Fruit fly (Drosophila melanogaster) whole organism, prepupa: ENCODE measurements around the gene CG31156.

ENCODE experiments used
- Blimp-1 ChIP-seq: fragments of 200-800 bp; sonication (Bioruptor generic); optimal IDR thresholded peaks from 3 replicates; lab custom pipeline; 2017; ENCODE audit warnings: missing biosample characterization, missing genetic modification characterization, mild to moderate bottlenecking, moderate library complexity, missing genetic modification reagents
- CG10631 ChIP-seq: fragments of 200-800 bp; sonication (Bioruptor generic); optimal IDR thresholded peaks from 2 replicates; lab custom pipeline; 2016; ENCODE audit warnings: missing biosample characterization, missing genetic modification characterization
- CG15336 ChIP-seq: fragments of 200-800 bp; sonication (Bioruptor generic); IDR thresholded peaks from 2 replicates; pipeline ENCODE4 v1.3.6; 2022; ENCODE audit warnings: missing biosample characterization, missing genetic modification characterization
- CG16779 ChIP-seq: fragments of 200-800 bp; sonication (Bioruptor generic); optimal IDR thresholded peaks from 3 replicates; lab custom pipeline; 2017; ENCODE audit warnings: missing biosample characterization, mild to moderate bottlenecking, missing genetic modification characterization
- CG31627 ChIP-seq: fragments of 200-800 bp; sonication (Bioruptor generic); optimal IDR thresholded peaks from 3 replicates; lab custom pipeline; 2016; ENCODE audit warnings: missing biosample characterization, missing genetic modification characterization
- CG32006 ChIP-seq: fragments of 200-800 bp; sonication (Bioruptor generic); optimal IDR thresholded peaks from 3 replicates; lab custom pipeline; 2017; ENCODE audit warnings: missing biosample characterization, mild to moderate bottlenecking, missing genetic modification characterization
- CG3919 ChIP-seq: fragments of 200-800 bp; sonication (Bioruptor generic); optimal IDR thresholded peaks from 3 replicates; lab custom pipeline; 2016; ENCODE audit warnings: missing biosample characterization, missing genetic modification characterization
- CG4318 ChIP-seq: fragments of 200-800 bp; sonication (Bioruptor generic); optimal IDR thresholded peaks from 3 replicates; lab custom pipeline; 2017; ENCODE audit warnings: missing biosample characterization, mild to moderate bottlenecking, missing genetic modification characterization
- CG6163 ChIP-seq: fragments of 200-800 bp; sonication (Bioruptor generic); IDR thresholded peaks from 3 replicates; pipeline ENCODE4 v1.3.6; 2022; ENCODE audit warnings: missing biosample characterization, missing genetic modification characterization
- CG6276 ChIP-seq: fragments of 200-800 bp; sonication (Bioruptor generic); optimal IDR thresholded peaks from 2 replicates; lab custom pipeline; 2017; ENCODE audit warnings: missing biosample characterization, mild to moderate bottlenecking, missing genetic modification characterization
- CG6792 ChIP-seq: fragments of 200-800 bp; sonication (Bioruptor generic); optimal IDR thresholded peaks from 3 replicates; lab custom pipeline; 2016; ENCODE audit warnings: missing biosample characterization, missing genetic modification characterization
- CG8119 ChIP-seq: fragments of 200-800 bp; sonication (Bioruptor generic); IDR thresholded peaks from 3 replicates; pipeline ENCODE4 v1.3.6; 2022; ENCODE audit warnings: missing biosample characterization, missing genetic modification characterization
- CG9139 ChIP-seq: fragments of 200-800 bp; sonication (Bioruptor generic); optimal IDR thresholded peaks from 3 replicates; lab custom pipeline; 2017; ENCODE audit warnings: missing biosample characterization, mild to moderate bottlenecking, missing genetic modification characterization
- Eip78C ChIP-seq: fragments of 200-800 bp; sonication (Bioruptor generic); peaks from one replicate; lab custom pipeline; 2016; ENCODE audit warnings: missing biosample characterization, missing genetic modification characterization
- Eip93F ChIP-seq: fragments of 200-800 bp; sonication (Bioruptor generic); optimal IDR thresholded peaks from 2 replicates; lab custom pipeline; 2016; ENCODE audit warnings: missing biosample characterization, mild to moderate bottlenecking, missing genetic modification characterization
- Ets96B ChIP-seq: fragments of 200-800 bp; optimal IDR thresholded peaks from 2 replicates; lab custom pipeline; 2019; ENCODE audit warnings: missing biosample characterization, mild to moderate bottlenecking, missing genetic modification characterization, moderate library complexity
- Gug ChIP-seq: fragments of 200-800 bp; sonication (Bioruptor generic); IDR thresholded peaks from 2 replicates; pipeline ENCODE4 v1.3.6; 2022; ENCODE audit warnings: missing biosample characterization, missing genetic modification characterization
- Hr38 ChIP-seq: sonication (Bioruptor generic); optimal IDR thresholded peaks from 2 replicates; lab custom pipeline; 2016; ENCODE audit warnings: missing biosample characterization, missing genetic modification characterization
- Hr4 ChIP-seq: fragments of 200-800 bp; sonication (Bioruptor generic); optimal IDR thresholded peaks from 3 replicates; lab custom pipeline; 2016; ENCODE audit warnings: missing biosample characterization, missing genetic modification characterization
- Lpt ChIP-seq: fragments of 200-800 bp; sonication (Bioruptor generic); optimal IDR thresholded peaks from 3 replicates; lab custom pipeline; 2016; ENCODE audit warnings: missing biosample characterization, missing genetic modification characterization
- OdsH ChIP-seq: fragments of 200-800 bp; sonication (Bioruptor generic); optimal IDR thresholded peaks from 3 replicates; lab custom pipeline; 2016; ENCODE audit warnings: missing biosample characterization, missing genetic modification characterization
- Smox ChIP-seq: fragments of 200-800 bp; sonication (Bioruptor generic); optimal IDR thresholded peaks from 3 replicates; lab custom pipeline; 2016; ENCODE audit warnings: missing biosample characterization, missing genetic modification characterization
- Sox102F ChIP-seq: fragments of 200-800 bp; sonication (Bioruptor generic); optimal IDR thresholded peaks from 2 replicates; lab custom pipeline; 2016; ENCODE audit warnings: missing biosample characterization, mild to moderate bottlenecking, missing genetic modification characterization
- Sox15 ChIP-seq: fragments of 200-800 bp; sonication (Bioruptor generic); optimal IDR thresholded peaks from 3 replicates; lab custom pipeline; 2016; ENCODE audit warnings: missing biosample characterization, missing genetic modification characterization
- achi ChIP-seq: fragments of 200-800 bp; sonication (Bioruptor generic); optimal IDR thresholded peaks from 3 replicates; lab custom pipeline; 2016; ENCODE audit warnings: missing biosample characterization, missing genetic modification characterization
- dac ChIP-seq: fragments of 200-800 bp; sonication (Bioruptor generic); optimal IDR thresholded peaks from 2 replicates; lab custom pipeline; 2017; ENCODE audit warnings: missing biosample characterization, mild to moderate bottlenecking, missing genetic modification characterization
- eg ChIP-seq: fragments of 200-800 bp; sonication (Bioruptor generic); IDR thresholded peaks from 3 replicates; pipeline ENCODE4 v1.3.6; 2022; ENCODE audit warnings: missing biosample characterization, missing genetic modification characterization
- esn ChIP-seq: fragments of 200-800 bp; sonication (Bioruptor generic); optimal IDR thresholded peaks from 2 replicates; lab custom pipeline; 2016; ENCODE audit warnings: missing biosample characterization, mild to moderate bottlenecking, missing genetic modification characterization, moderate library complexity
- fd85E ChIP-seq: fragments of 200-800 bp; sonication (Bioruptor generic); optimal IDR thresholded peaks from 3 replicates; lab custom pipeline; 2016; ENCODE audit warnings: missing biosample characterization, missing genetic modification characterization
- fkh ChIP-seq: fragments of 200-800 bp; sonication (Bioruptor generic); optimal IDR thresholded peaks from 3 replicates; lab custom pipeline; 2017; ENCODE audit warnings: missing biosample characterization, mild to moderate bottlenecking, missing genetic modification characterization, moderate library complexity
- lz ChIP-seq: fragments of 200-800 bp; sonication (Bioruptor generic); optimal IDR thresholded peaks from 3 replicates; lab custom pipeline; 2016; ENCODE audit warnings: missing biosample characterization, missing genetic modification characterization
- net ChIP-seq: fragments of 200-800 bp; sonication (Bioruptor generic); optimal IDR thresholded peaks from 3 replicates; lab custom pipeline; 2016; ENCODE audit warnings: missing biosample characterization, missing genetic modification characterization
- pdm3 ChIP-seq: fragments of 200-800 bp; sonication (Bioruptor generic); optimal IDR thresholded peaks from 3 replicates; lab custom pipeline; 2016; ENCODE audit warnings: missing biosample characterization, missing genetic modification characterization
- salr ChIP-seq, 2 experiments: fragments of 200-800 bp; sonication (Bioruptor generic); optimal IDR thresholded peaks; 3 replicates each; lab custom pipeline; 2016 to 2018; ENCODE audit warnings: missing biosample characterization in 2 of 2, missing genetic modification characterization in 2 of 2, mild to moderate bottlenecking in 1 of 2
- svp ChIP-seq: fragments of 200-800 bp; sonication (Bioruptor generic); peaks from one replicate; lab custom pipeline; 2016; ENCODE audit warnings: missing biosample characterization, missing genetic modification characterization
- vri ChIP-seq: fragments of 200-800 bp; sonication (Bioruptor generic); optimal IDR thresholded peaks from 3 replicates; lab custom pipeline; 2016; ENCODE audit warnings: missing biosample characterization, mild to moderate bottlenecking, missing genetic modification characterization

Gene CG31156

DNA sequence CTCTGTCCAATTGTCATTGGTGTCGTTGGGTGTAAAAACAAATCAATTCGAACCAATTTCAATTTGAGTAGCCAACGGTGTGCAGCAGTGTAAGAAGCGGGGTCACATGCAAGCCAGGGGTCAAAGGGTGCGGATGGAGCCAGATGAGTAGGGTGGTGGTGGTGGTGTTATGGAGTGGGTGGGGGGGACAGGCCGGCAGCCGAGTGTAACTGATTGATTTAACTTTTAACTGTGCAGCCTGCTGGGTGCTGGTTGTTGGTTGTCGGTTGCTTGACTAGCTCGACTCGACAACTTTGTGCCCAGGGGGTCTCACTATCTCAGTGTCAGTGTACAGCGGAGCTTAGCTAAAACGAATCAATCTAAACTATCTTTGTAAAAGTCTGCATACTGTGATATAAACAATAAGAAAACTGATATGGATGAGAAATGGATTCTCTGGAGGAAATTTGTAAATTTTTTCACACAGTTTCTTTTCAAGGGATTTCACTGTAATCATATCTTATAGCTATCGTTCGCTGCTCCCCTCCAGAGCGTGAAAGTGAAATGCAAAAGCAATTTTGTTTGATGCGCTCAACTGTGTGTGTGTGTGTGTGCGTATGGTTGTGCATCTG, 16.0 kb downstream of the CG31156 start (continued):
- TF ChIP-seq Gug (GFP tag; lab: Robert Waterston, UW) (peak; percentile 77), CG10631 (GFP tag; lab: Kevin White, UChicago) (no peak), Eip78C (GFP tag; lab: Kevin White, UChicago) (no peak), vri (GFP tag; lab: Kevin White, UChicago) (no peak), achi (GFP tag; lab: Kevin White, UChicago) (no peak), net (GFP tag; lab: Kevin White, UChicago) (peak; percentile 58), Ets96B (tag; lab: Kevin White, UChicago) (no peak), esn (GFP tag; lab: Kevin White, UChicago) (no peak), Hr4 (GFP tag; lab: Kevin White, UChicago) (no peak), CG15336 (peak; percentile 91), Blimp-1 (GFP tag; lab: Kevin White, UChicago) (peak; percentile 24), fkh (GFP tag; lab: Kevin White, UChicago) (no peak), CG16779 (tag; lab: Kevin White, UChicago) (peak; percentile 40), Sox102F (no peak), CG4318 (GFP tag; lab: Kevin White, UChicago) (no peak), Smox (no peak)
- TF ChIP-seq, all 60 proteins: peak for 17

DNA sequence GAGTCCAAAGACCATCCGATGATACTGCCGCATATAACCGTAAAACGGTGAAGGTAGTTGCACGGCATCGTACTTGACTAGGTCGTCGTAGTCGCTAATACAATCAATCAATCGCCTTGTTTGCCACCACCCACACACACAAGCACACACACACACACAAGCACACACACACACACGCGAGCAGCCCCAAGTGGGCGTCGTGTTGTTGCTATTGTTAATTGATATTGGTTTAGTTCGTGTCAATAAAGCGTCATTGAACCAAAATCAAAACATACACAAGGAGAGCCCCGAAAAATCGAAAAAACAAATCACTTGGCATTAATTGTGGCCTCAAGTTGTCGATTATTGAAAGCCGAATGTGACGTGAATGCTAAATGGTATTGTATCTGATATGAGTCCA, 17.0 kb downstream of the CG31156 start:
- no peak for TF ChIP-seq Eip93F
- no peak for TF ChIP-seq svp
- peak; percentile 95 for TF ChIP-seq fkh (GFP tag; lab: Kevin White, UChicago)

DNA sequence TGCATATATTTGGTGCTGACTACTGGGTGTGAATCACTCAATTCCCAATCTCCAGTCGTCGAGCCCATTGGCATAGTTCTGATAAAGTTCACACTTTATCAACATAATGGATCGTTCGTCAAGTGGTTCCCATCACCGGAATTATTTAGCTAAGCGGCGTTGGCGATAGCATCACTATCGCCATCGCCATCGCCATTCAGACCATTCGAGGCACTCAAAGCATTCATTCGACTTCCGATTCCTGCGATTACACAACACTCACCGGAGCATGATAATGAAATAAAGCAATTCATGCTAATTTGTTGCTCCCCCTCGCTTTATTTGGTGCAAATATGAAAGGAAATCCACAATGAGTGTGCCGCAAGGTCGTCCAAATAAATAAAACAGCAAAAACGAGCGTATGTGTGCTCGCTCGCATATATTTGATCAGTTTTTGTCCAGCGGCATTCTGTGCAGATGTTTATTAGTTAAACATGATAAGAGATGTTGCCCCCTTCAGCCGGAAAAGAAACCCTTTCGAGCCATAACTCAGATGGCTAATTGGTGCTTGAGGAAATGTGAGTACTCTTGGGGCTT, 18.1 kb downstream of the CG31156 start:
- TF ChIP-seq CG31627 (GFP tag; lab: Kevin White, UChicago), result no peak
- no peak for TF ChIP-seq achi (GFP tag; lab: Kevin White, UChicago)
- TF ChIP-seq Hr38 (GFP tag; lab: Kevin White, UChicago), result no peak
- peak; percentile 31 for TF ChIP-seq Eip78C (GFP tag; lab: Kevin White, UChicago)
- no peak for TF ChIP-seq fd85E (GFP tag; lab: Kevin White, UChicago)
- no peak for TF ChIP-seq CG4318 (GFP tag; lab: Kevin White, UChicago)
- no peak for TF ChIP-seq Blimp-1 (GFP tag; lab: Kevin White, UChicago)
- no peak for TF ChIP-seq Ets96B (tag; lab: Kevin White, UChicago)
- peak; percentile 51 for TF ChIP-seq vri (GFP tag; lab: Kevin White, UChicago)
- TF ChIP-seq lz (GFP tag; lab: Kevin White, UChicago), result no peak
- peak; percentile 32 for TF ChIP-seq fkh (GFP tag; lab: Kevin White, UChicago)
- no peak for TF ChIP-seq salr (GFP tag; optimal IDR thresholded peaks at IDR 0.05; lab: Kevin White, UChicago)
- no peak for TF ChIP-seq CG10631 (GFP tag; lab: Kevin White, UChicago)
- TF ChIP-seq Gug (GFP tag; lab: Robert Waterston, UW), result no peak
- no peak for TF ChIP-seq CG8119 (GFP tag; lab: Robert Waterston, UW)
- TF ChIP-seq Lpt (GFP tag; lab: Kevin White, UChicago), result no peak
- no peak for TF ChIP-seq CG6163 (GFP tag; lab: Robert Waterston, UW)
- TF ChIP-seq CG6792, result no peak

DNA sequence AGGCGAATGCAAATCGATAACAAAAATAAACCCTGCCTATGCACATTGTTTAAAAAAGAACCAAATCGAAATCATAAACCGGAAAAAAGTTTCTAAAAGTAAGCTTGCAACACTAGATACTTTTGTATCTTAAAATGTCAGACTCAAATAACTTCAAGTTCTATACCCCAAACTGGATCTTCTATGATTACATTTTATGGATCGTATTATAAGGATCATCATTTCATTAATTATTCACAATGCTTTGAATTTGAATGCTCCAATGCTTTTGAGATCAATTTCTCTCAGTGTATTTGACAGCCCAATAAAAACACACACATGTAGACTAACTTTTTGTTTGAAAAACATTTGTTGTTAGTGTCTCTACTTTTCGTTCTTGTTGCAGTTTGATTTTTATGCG, 19.2 kb downstream of the CG31156 start:
- TF ChIP-seq net (GFP tag; lab: Kevin White, UChicago) (peak; percentile 23), dac (GFP tag; lab: Kevin White, UChicago) (peak; percentile 23), Sox15 (GFP tag; lab: Kevin White, UChicago) (no peak), achi (GFP tag; lab: Kevin White, UChicago) (peak; percentile 18), eg (GFP tag; lab: Robert Waterston, UW) (peak; percentile 77; the same call in 2 of the 3 replicates), CG32006 (GFP tag; lab: Kevin White, UChicago) (peak; percentile 78), CG4318 (GFP tag; lab: Kevin White, UChicago) (peak; percentile 66), Smox (no peak), CG15336 (peak; percentile 63), pdm3 (GFP tag; lab: Kevin White, UChicago) (peak; percentile 26), CG10631 (GFP tag; lab: Kevin White, UChicago) (peak; percentile 6), OdsH (GFP tag; lab: Kevin White, UChicago) (peak; percentile 37), CG9139 (no peak), Hr4 (GFP tag; lab: Kevin White, UChicago) (peak; percentile 76), salr (GFP tag; optimal IDR thresholded peaks at IDR 0.05; lab: Kevin White, UChicago) (peak in 1 of 2 experiments; percentile 63), CG8119 (GFP tag; lab: Robert Waterston, UW) (peak; percentile 70), CG6276 (GFP tag; lab: Kevin White, UChicago) (peak; percentile 76), Sox102F (no peak), Eip78C (GFP tag; lab: Kevin White, UChicago) (peak; percentile 63), Lpt (GFP tag; lab: Kevin White, UChicago) (peak; percentile 35), CG3919 (GFP tag; lab: Kevin White, UChicago) (peak; percentile 7), CG16779 (tag; lab: Kevin White, UChicago) (no peak)
